Fruit fly (Drosophila melanogaster): ENCODE measurements around the gene Ipk2.

Gene Ipk2

DNA sequence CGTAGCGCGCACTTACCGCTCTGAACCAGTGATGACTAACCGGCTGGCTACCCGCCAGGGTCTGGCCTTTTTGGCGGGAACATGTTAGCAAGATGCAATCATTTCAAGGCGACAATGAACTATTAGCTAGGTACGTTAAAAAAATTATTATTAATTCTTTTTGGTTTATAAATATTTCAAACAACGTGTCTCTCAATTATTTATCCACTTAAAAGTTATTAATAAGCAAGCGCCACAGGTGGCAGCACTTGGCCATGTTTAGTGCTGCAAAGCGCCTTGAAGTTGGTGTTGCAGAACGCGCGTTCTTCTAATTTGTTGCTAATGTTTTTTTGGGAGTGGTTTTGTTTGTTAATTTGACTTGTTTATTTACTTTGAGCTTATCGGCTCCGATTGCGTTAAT lies at the start of gene Ipk2, which contains the start of gene cold (continued):
- TF ChIP-seq CG7372 (GFP tag; IDR thresholded peaks at IDR 0.05): peak; percentile 66
- TF ChIP-seq pan (optimal IDR thresholded peaks at IDR 0.05): no peak
- TF ChIP-seq pan (GFP tag; optimal IDR thresholded peaks at IDR 0.05 in 1 of 2, IDR thresholded peaks at IDR 0.05 in 1 of 2): no peak
- TF ChIP-seq Hmr (GFP tag; optimal IDR thresholded peaks at IDR 0.05): peak; percentile 86
- peak; percentile 62 for TF ChIP-seq luna (GFP tag; optimal IDR thresholded peaks at IDR 0.05)
- peak; percentile 69 for TF ChIP-seq CG15696 (tag; optimal IDR thresholded peaks at IDR 0.05)
- peak; percentile 91 for TF ChIP-seq lab (GFP tag; optimal IDR thresholded peaks at IDR 0.05)
- no peak for TF ChIP-seq cg (GFP tag; optimal IDR thresholded peaks at IDR 0.05)
- TF ChIP-seq Abd-B (GFP tag; optimal IDR thresholded peaks at IDR 0.05): peak; percentile 86
- TF ChIP-seq CG12769 (tag; optimal IDR thresholded peaks at IDR 0.05): no peak
- TF ChIP-seq dimm (GFP tag; IDR thresholded peaks at IDR 0.05): no peak
- no peak for TF ChIP-seq grn (GFP tag; optimal IDR thresholded peaks at IDR 0.05)
- peak; percentile 67 for TF ChIP-seq CG3407 (GFP tag; optimal IDR thresholded peaks at IDR 0.05)
- TF ChIP-seq CG2712 (tag; optimal IDR thresholded peaks at IDR 0.05): peak; percentile 82
- TF ChIP-seq CG16815 (GFP tag; optimal IDR thresholded peaks at IDR 0.05): peak; percentile 80
- TF ChIP-seq CG4707 (GFP tag; optimal IDR thresholded peaks at IDR 0.05): peak; percentile 11
- no peak for TF ChIP-seq dan (GFP tag; IDR thresholded peaks at IDR 0.05)
- TF ChIP-seq CG6765 (GFP tag; optimal IDR thresholded peaks at IDR 0.05): peak; percentile 40
- TF ChIP-seq CG17361 (GFP tag; IDR thresholded peaks at IDR 0.05): peak; percentile 87
- TF ChIP-seq abd-A (tag; optimal IDR thresholded peaks at IDR 0.05): no peak
- TF ChIP-seq tgo (GFP tag; IDR thresholded peaks at IDR 0.05): peak; percentile 58
- TF ChIP-seq CG17186 (GFP tag; optimal IDR thresholded peaks at IDR 0.05): peak; percentile 94
- peak; percentile 78 for TF ChIP-seq Chrac-16 (GFP tag; optimal IDR thresholded peaks at IDR 0.05)
- peak; percentile 97 for TF ChIP-seq scrt (GFP tag; optimal IDR thresholded peaks at IDR 0.05)
- no peak for TF ChIP-seq CG12219 (GFP tag; optimal IDR thresholded peaks at IDR 0.05)
- peak; percentile 86; the same call in 1 of the 2 replicates for TF ChIP-seq sob (GFP tag; IDR thresholded peaks at IDR 0.05)
- TF ChIP-seq CG17328 (GFP tag; IDR thresholded peaks at IDR 0.05): 0 out of 2 replicates have a peak, but pooled peaks have one; percentile 11
- TF ChIP-seq Pdp1 (GFP tag; optimal IDR thresholded peaks at IDR 0.05): peak in 1 of 2 experiments; percentile 81
- no peak for TF ChIP-seq Hr78 (GFP tag; optimal IDR thresholded peaks at IDR 0.05)
- TF ChIP-seq Dbx (GFP tag; IDR thresholded peaks at IDR 0.05): peak; percentile 87
- TF ChIP-seq ase (GFP tag; IDR thresholded peaks at IDR 0.05): no peak
- TF ChIP-seq Camta (GFP tag; optimal IDR thresholded peaks at IDR 0.05): peak; percentile 78
- peak; percentile 1 for TF ChIP-seq CG12071 (GFP tag; optimal IDR thresholded peaks at IDR 0.05)
- TF ChIP-seq al (GFP tag; IDR thresholded peaks at IDR 0.05): peak; percentile 72
- no peak for TF ChIP-seq ac (GFP tag; optimal IDR thresholded peaks at IDR 0.05)
- peak; percentile 59 for TF ChIP-seq CG13287 (GFP tag; IDR thresholded peaks at IDR 0.05; ENCODE audit: partially characterized antibody)
- TF ChIP-seq gro (GFP tag; optimal IDR thresholded peaks at IDR 0.05): no peak
- peak; percentile 79 for TF ChIP-seq Bdp1 (GFP tag; optimal IDR thresholded peaks at IDR 0.05)
- TF ChIP-seq C15 (GFP tag; IDR thresholded peaks at IDR 0.05): no peak
- peak; percentile 53 for TF ChIP-seq CG17802 (tag; optimal IDR thresholded peaks at IDR 0.05)
- TF ChIP-seq esg (GFP tag; conservative IDR thresholded peaks at IDR 0.05): peak; percentile 49
- no peak for TF ChIP-seq tio (GFP tag; optimal IDR thresholded peaks at IDR 0.05)
- peak; percentile 73 for TF ChIP-seq CG14441 (GFP tag; IDR thresholded peaks at IDR 0.05)
- peak; percentile 63 for TF ChIP-seq cato (GFP tag; optimal IDR thresholded peaks at IDR 0.05; ENCODE audit: borderline replicate concordance)
- TF ChIP-seq Hey (tag; optimal IDR thresholded peaks at IDR 0.05): no peak
- TF ChIP-seq CG9609 (GFP tag; optimal IDR thresholded peaks at IDR 0.05): peak; percentile 69
- peak; percentile 83 for TF ChIP-seq ind (GFP tag; optimal IDR thresholded peaks at IDR 0.05)
- TF ChIP-seq otp (GFP tag; IDR thresholded peaks at IDR 0.05): 0 out of 3 replicates have a peak, but pooled peaks have one; percentile 64
- TF ChIP-seq CG12299 (tag; optimal IDR thresholded peaks at IDR 0.05): peak; percentile 78
- no peak for TF ChIP-seq CG15479 (GFP tag; optimal IDR thresholded peaks at IDR 0.05)
- no peak for TF ChIP-seq fru (optimal IDR thresholded peaks at IDR 0.05)

All from whole organism, embryonic.